Fruit fly (Drosophila melanogaster): ENCODE measurements around the gene Root.

DNA sequence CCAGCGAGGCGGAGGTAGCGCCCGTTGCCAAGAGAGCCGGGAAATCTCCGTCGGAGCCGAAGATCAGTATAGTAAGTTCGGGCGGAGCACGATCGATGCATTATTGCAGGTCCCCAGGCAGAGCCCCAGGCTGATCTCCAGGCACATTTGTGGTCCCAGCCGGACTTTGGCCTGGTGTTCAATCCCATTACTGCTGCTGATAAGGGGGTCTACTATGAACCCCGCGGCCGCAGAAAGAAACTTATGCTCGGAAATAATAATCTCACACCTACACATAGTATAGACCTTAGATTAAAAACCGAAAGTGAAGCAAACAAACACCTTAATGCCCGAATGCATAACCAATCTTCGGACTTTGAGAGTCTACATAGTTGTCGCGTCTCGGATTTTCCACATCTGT, 3.9 kb downstream of the Root start:
- TF ChIP-seq h (optimal IDR thresholded peaks at IDR 0.05): no peak
- no peak for TF ChIP-seq ttk (optimal IDR thresholded peaks at IDR 0.05)
- TF ChIP-seq insv (optimal IDR thresholded peaks at IDR 0.05): no peak

All from Kc167 (cell line).